Fruit fly (Drosophila melanogaster) whole organism, adult: ENCODE results near the gene TfIIFbeta.

ENCODE experiments used
- CG11617 ChIP-seq: fragments of 200-800 bp; sonication (Bioruptor generic); optimal IDR thresholded peaks from 2 replicates; lab custom pipeline; 2017; ENCODE audit warnings: mild to moderate bottlenecking, missing biosample characterization, missing genetic modification reagents, missing genetic modification characterization
- CG12768 ChIP-seq: fragments of 200-800 bp; sonication (Bioruptor generic); optimal IDR thresholded peaks from 2 replicates; lab custom pipeline; 2017; ENCODE audit warnings: missing biosample characterization, missing genetic modification characterization, mild to moderate bottlenecking, moderate library complexity, missing genetic modification reagents
- CG14711 ChIP-seq: fragments of 200-800 bp; sonication (Bioruptor generic); optimal IDR thresholded peaks from 2 replicates; lab custom pipeline; 2018; ENCODE audit warnings: missing biosample characterization, mild to moderate bottlenecking, missing genetic modification characterization, moderate library complexity
- CG1620 ChIP-seq: fragments of 200-800 bp; sonication (Bioruptor generic); optimal IDR thresholded peaks from 2 replicates; lab custom pipeline; 2016; ENCODE audit warnings: missing biosample characterization, missing genetic modification characterization
- CG33017 ChIP-seq: fragments of 200-800 bp; sonication (Bioruptor generic); optimal IDR thresholded peaks from 2 replicates; lab custom pipeline; 2018; ENCODE audit warnings: missing biosample characterization, mild to moderate bottlenecking, missing genetic modification characterization, moderate library complexity
- CG5204 ChIP-seq: fragments of 200-800 bp; sonication (Bioruptor generic); optimal IDR thresholded peaks from 2 replicates; lab custom pipeline; 2016; ENCODE audit warnings: missing biosample characterization, missing genetic modification characterization
- CG7045 ChIP-seq: fragments of 200-800 bp; sonication (Bioruptor generic); optimal IDR thresholded peaks from 2 replicates; lab custom pipeline; 2017; ENCODE audit warnings: missing biosample characterization, mild to moderate bottlenecking, missing genetic modification characterization
- CG7101 ChIP-seq: fragments of 200-800 bp; sonication (Bioruptor generic); optimal IDR thresholded peaks from 2 replicates; lab custom pipeline; 2018; ENCODE audit warnings: missing biosample characterization, mild to moderate bottlenecking, missing genetic modification characterization, moderate library complexity
- Clk ChIP-seq: fragments of 200-800 bp; sonication (Bioruptor generic); optimal IDR thresholded peaks from 2 replicates; lab custom pipeline; 2017; ENCODE audit warnings: missing biosample characterization, missing genetic modification characterization
- Crg-1 ChIP-seq: fragments of 200-800 bp; sonication (Bioruptor generic); optimal IDR thresholded peaks from 2 replicates; lab custom pipeline; 2016; ENCODE audit warnings: missing biosample characterization, missing genetic modification characterization
- Hr96 ChIP-seq: fragments of 200-800 bp; sonication (Bioruptor generic); optimal IDR thresholded peaks from 2 replicates; lab custom pipeline; 2016; ENCODE audit warnings: missing biosample characterization, missing genetic modification characterization
- Mnt ChIP-seq: fragments of 200-800 bp; sonication (Bioruptor generic); optimal IDR thresholded peaks from 2 replicates; lab custom pipeline; 2016; ENCODE audit warnings: missing biosample characterization, mild to moderate bottlenecking, missing genetic modification characterization
- bab1 ChIP-seq: fragments of 200-800 bp; sonication (Bioruptor generic); optimal IDR thresholded peaks from 3 replicates; lab custom pipeline; 2019; ENCODE audit warnings: missing biosample characterization, mild to moderate bottlenecking, missing genetic modification characterization, moderate library complexity
- cic ChIP-seq: fragments of 200-800 bp; sonication (Bioruptor generic); optimal IDR thresholded peaks from 2 replicates; lab custom pipeline; 2017; ENCODE audit warnings: missing biosample characterization, mild to moderate bottlenecking, missing genetic modification characterization, moderate library complexity
- cnc ChIP-seq, 2 experiments: fragments of >200 bp; optimal IDR thresholded peaks; 2 replicates each; lab custom pipeline; 2017
- kay ChIP-seq: fragments of 200-800 bp; sonication (Bioruptor generic); peaks from one replicate; lab custom pipeline; 2016; ENCODE audit warnings: missing biosample characterization, missing genetic modification characterization, borderline replicate concordance
- ovo ChIP-seq: fragments of 200-800 bp; sonication (Bioruptor generic); optimal IDR thresholded peaks from 2 replicates; lab custom pipeline; 2016; ENCODE audit warnings: missing biosample characterization, missing genetic modification characterization
- pad ChIP-seq: fragments of 200-800 bp; sonication (Bioruptor generic); optimal IDR thresholded peaks from 3 replicates; lab custom pipeline; 2017; ENCODE audit warnings: missing biosample characterization, missing genetic modification characterization, mild to moderate bottlenecking, moderate library complexity, missing genetic modification reagents
- tj ChIP-seq: fragments of 200-800 bp; sonication (Bioruptor generic); optimal IDR thresholded peaks from 3 replicates; lab custom pipeline; 2017; ENCODE audit warnings: missing biosample characterization, mild to moderate bottlenecking, missing genetic modification characterization, moderate library complexity
- toe ChIP-seq: fragments of 200-800 bp; sonication (Bioruptor generic); optimal IDR thresholded peaks from 2 replicates; lab custom pipeline; 2016; ENCODE audit warnings: missing biosample characterization, missing genetic modification characterization

Gene TfIIFbeta

DNA sequence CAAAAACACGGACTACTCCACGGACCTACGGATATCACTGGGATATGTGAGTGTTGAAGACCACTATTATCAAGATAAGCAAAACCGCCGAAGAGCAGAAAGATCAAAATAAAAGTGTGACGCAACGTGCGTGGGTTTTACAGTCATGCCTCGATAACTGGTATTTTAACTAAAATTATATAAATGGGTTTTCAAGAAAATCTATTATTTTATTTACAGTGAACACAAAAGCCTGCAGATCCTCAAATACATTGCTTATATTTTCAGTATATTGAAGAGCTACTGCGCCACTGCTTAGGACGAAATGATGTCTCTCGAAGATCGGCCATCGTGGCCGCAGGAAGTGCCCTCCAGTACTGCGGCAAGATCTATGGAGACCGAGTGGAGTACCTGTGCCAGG lies 5.6 kb downstream of the TfIIFbeta start:
- no peak for TF ChIP-seq cic (GFP tag; lab: Kevin White, UChicago)
- TF ChIP-seq toe, result no peak
- no peak for TF ChIP-seq CG14711 (tag; lab: Kevin White, UChicago)
- no peak for TF ChIP-seq CG7045 (GFP tag; lab: Kevin White, UChicago)
- no peak for TF ChIP-seq Clk (GFP tag; lab: Kevin White, UChicago)
- TF ChIP-seq pad (GFP tag; lab: Kevin White, UChicago), result no peak
- no peak for TF ChIP-seq tj (GFP tag; lab: Kevin White, UChicago)
- TF ChIP-seq CG12768 (GFP tag; lab: Kevin White, UChicago), result no peak
- TF ChIP-seq CG11617 (GFP tag; lab: Kevin White, UChicago), result no peak
- no peak for TF ChIP-seq Hr96 (GFP tag; lab: Kevin White, UChicago)
- TF ChIP-seq Mnt (GFP tag; lab: Kevin White, UChicago), result no peak
- TF ChIP-seq CG7101 (tag; lab: Kevin White, UChicago), result no peak
- TF ChIP-seq cnc (optimal IDR thresholded peaks at IDR 0.05; lab: Kevin White, UChicago), result no peak
- no peak for TF ChIP-seq kay (GFP tag; lab: Kevin White, UChicago)
- no peak for TF ChIP-seq CG1620
- TF ChIP-seq CG5204 (GFP tag; lab: Kevin White, UChicago), result no peak

DNA sequence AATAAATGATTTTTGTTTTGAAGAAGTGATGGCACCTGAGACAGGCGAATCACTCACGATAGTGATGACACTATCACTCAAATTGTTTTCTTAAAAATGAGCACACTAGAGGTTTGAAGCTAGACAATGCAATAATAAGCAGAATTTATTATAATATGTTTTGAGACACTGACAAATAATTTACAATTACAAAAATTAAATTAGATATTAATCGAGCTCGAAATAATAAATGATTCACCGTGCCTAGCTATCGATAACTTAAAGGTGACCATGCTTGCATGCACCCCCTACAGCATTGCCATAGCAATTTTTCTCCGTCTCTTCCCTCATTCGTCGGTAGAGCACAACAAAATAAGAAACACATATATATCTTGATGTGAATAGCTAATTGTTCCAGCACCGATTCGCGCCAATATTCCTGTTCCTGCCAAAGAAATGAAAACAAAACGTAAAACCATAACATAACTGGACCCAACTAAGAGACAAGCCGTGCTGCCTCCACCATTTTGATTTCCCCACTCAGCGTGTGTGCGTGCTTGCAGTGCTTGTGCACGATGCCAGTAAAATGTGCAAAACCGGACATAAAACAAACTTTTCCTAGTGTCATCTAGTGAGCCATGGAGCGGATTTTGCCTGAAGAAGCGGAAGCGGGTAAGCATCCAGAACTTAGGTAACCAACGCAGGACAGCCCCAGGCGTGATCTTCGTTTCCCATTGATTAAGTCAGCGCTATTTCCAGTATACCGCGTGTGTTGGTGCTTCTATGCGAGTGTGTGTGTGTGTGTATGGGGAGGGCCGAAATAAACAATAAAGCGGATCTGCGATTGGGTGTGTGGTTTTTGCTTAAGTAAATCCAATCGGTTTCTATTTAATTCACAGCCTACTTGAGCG lies 6.4 kb downstream of the TfIIFbeta start, which contains the start of the genes MED7 and Cap-H2:
Gene MED7, minus strand, starts transcription at position 67 of the 890 bp plus-strand sequence.
Gene Cap-H2, plus strand, starts transcription at position 345 of the 890 bp plus-strand sequence.
- TF ChIP-seq toe (peak; percentile 92), CG33017 (tag; lab: Kevin White, UChicago) (peak; percentile 30), CG1620 (peak; percentile 79), CG12768 (GFP tag; lab: Kevin White, UChicago) (no peak), kay (GFP tag; lab: Kevin White, UChicago) (peak; percentile 56), Hr96 (GFP tag; lab: Kevin White, UChicago) (peak; percentile 76), pad (GFP tag; lab: Kevin White, UChicago) (peak; percentile 68), Mnt (GFP tag; lab: Kevin White, UChicago) (peak; percentile 72), CG7045 (GFP tag; lab: Kevin White, UChicago) (peak; percentile 79), CG14711 (tag; lab: Kevin White, UChicago) (peak; percentile 65), CG5204 (GFP tag; lab: Kevin White, UChicago) (peak; percentile 73), ovo (GFP tag; lab: Kevin White, UChicago) (peak; percentile 53), CG7101 (tag; lab: Kevin White, UChicago) (peak; percentile 51), tj (GFP tag; lab: Kevin White, UChicago) (peak; percentile 28), bab1 (GFP tag; lab: Kevin White, UChicago) (peak; percentile 76), Crg-1 (GFP tag; lab: Kevin White, UChicago) (peak; percentile 63), CG11617 (GFP tag; lab: Kevin White, UChicago) (peak; percentile 50), cic (GFP tag; lab: Kevin White, UChicago) (peak; percentile 83), Clk (GFP tag; lab: Kevin White, UChicago) (peak; percentile 36), cnc (optimal IDR thresholded peaks at IDR 0.05; lab: Kevin White, UChicago) (no peak)

DNA sequence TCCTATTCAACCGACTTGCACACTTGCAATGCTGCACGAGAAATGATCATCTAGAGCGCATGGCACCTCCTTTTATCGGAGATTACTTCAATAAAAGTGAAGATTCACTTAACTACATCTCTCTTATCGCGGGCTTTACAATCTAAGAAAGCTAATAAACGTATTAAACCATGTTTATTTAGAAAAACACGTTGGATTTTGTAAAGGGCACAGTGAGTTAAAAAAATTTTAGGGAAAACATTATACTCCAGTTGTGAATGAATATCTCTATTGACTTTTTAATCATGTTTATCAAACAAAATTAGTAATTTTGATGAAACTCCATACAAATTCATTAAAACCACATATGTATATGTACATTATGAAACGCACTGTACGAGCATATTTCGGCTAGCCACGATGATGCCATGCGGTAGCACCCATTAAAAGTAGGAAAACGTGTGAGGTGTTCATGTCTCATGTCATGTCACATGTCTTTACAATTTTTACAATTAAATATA lies 8.2 kb downstream of the TfIIFbeta start, which contains the start of gene CG31272:
Gene CG31272, minus strand, starts transcription at position 51 of the 500 bp plus-strand sequence.
- no peak for TF ChIP-seq bab1 (GFP tag; lab: Kevin White, UChicago)
- TF ChIP-seq cic (GFP tag; lab: Kevin White, UChicago), result peak; percentile 70
- TF ChIP-seq CG7101 (tag; lab: Kevin White, UChicago), result no peak
- TF ChIP-seq CG7045 (GFP tag; lab: Kevin White, UChicago), result peak; percentile 30
- peak; percentile 15 for TF ChIP-seq CG5204 (GFP tag; lab: Kevin White, UChicago)

- TF ChIP-seq CG14711 (tag; lab: Kevin White, UChicago), result no peak
- TF ChIP-seq CG11617 (GFP tag; lab: Kevin White, UChicago), result no peak
- no peak for TF ChIP-seq ovo (GFP tag; lab: Kevin White, UChicago)
- no peak for TF ChIP-seq cnc (optimal IDR thresholded peaks at IDR 0.05; lab: Kevin White, UChicago)
- no peak for TF ChIP-seq tj (GFP tag; lab: Kevin White, UChicago)
- no peak for TF ChIP-seq CG7045 (GFP tag; lab: Kevin White, UChicago)
- no peak for TF ChIP-seq kay (GFP tag; lab: Kevin White, UChicago)
- no peak for TF ChIP-seq CG1620
- no peak for TF ChIP-seq toe
These were observed 12.1 kb downstream of the TfIIFbeta start, which contains the start of gene CG14691 for dm6 chr3R:10755534-10755933. Gene CG14691 (minus strand): TSS chr3R:10755634.

- TF ChIP-seq CG33017 (tag; lab: Kevin White, UChicago) (no peak), Mnt (GFP tag; lab: Kevin White, UChicago) (no peak), CG7101 (tag; lab: Kevin White, UChicago) (no peak), Hr96 (GFP tag; lab: Kevin White, UChicago) (no peak), toe (no peak), pad (GFP tag; lab: Kevin White, UChicago) (no peak), ovo (GFP tag; lab: Kevin White, UChicago) (no peak), kay (GFP tag; lab: Kevin White, UChicago) (no peak), bab1 (GFP tag; lab: Kevin White, UChicago) (no peak), CG5204 (GFP tag; lab: Kevin White, UChicago) (no peak), tj (GFP tag; lab: Kevin White, UChicago) (no peak), cnc (optimal IDR thresholded peaks at IDR 0.05; lab: Kevin White, UChicago) (no peak), Crg-1 (GFP tag; lab: Kevin White, UChicago) (no peak), CG11617 (GFP tag; lab: Kevin White, UChicago) (no peak), CG14711 (tag; lab: Kevin White, UChicago) (no peak), CG12768 (GFP tag; lab: Kevin White, UChicago) (no peak), cic (GFP tag; lab: Kevin White, UChicago) (no peak), CG7045 (GFP tag; lab: Kevin White, UChicago) (no peak), CG1620 (no peak), Clk (GFP tag; lab: Kevin White, UChicago) (no peak)
These were observed 16.5 kb downstream of the TfIIFbeta start, which contains the start of gene TkR86C for dm6 chr3R:10751061-10751460. Gene TkR86C (minus strand): TSS chr3R:10751228.
